Fruit fly (Drosophila melanogaster): ENCODE measurements around the gene CG32591.

CG32591 gene

dm6 chrX:14882536-14883118 is 46.1 kb downstream of the CG32591 start, which contains the start of the genes CG45064 and CG45065 (continued):
- TF ChIP-seq schlank (tag; optimal IDR thresholded peaks at IDR 0.05) = no peak
- peak; percentile 81; the same call in 2 of the 3 replicates for TF ChIP-seq so (GFP tag; IDR thresholded peaks at IDR 0.05)
- peak; percentile 79 for TF ChIP-seq sim (GFP tag; IDR thresholded peaks at IDR 0.05)
- TF ChIP-seq CG6683 (GFP tag; optimal IDR thresholded peaks at IDR 0.05) = peak; percentile 64
- TF ChIP-seq CG2120 (GFP tag; optimal IDR thresholded peaks at IDR 0.05) = peak; percentile 79
- TF ChIP-seq slbo (GFP tag; IDR thresholded peaks at IDR 0.05) = peak; percentile 77
- no peak for TF ChIP-seq CG1832 (GFP tag; optimal IDR thresholded peaks at IDR 0.05)
- peak; percentile 66 for TF ChIP-seq CG9437 (GFP tag; optimal IDR thresholded peaks at IDR 0.05)
- peak; percentile 56 for TF ChIP-seq gcm2 (GFP tag; optimal IDR thresholded peaks at IDR 0.05)
- no peak for TF ChIP-seq nom (GFP tag; optimal IDR thresholded peaks at IDR 0.05)
- peak; percentile 81 for TF ChIP-seq CG5245 (GFP tag; optimal IDR thresholded peaks at IDR 0.05)
- TF ChIP-seq CG12236 (GFP tag; optimal IDR thresholded peaks at IDR 0.05) = peak; percentile 68
- TF ChIP-seq CG11504 (tag; optimal IDR thresholded peaks at IDR 0.05) = peak; percentile 92
- peak; percentile 51 for TF ChIP-seq Ets97D (GFP tag; optimal IDR thresholded peaks at IDR 0.05)
- TF ChIP-seq CkIIα-i1 (GFP tag; IDR thresholded peaks at IDR 0.05) = no peak
- no peak for TF ChIP-seq CG13894 (tag; optimal IDR thresholded peaks at IDR 0.05)
- peak; percentile 88 for TF ChIP-seq CG8924 (tag; optimal IDR thresholded peaks at IDR 0.05)
- TF ChIP-seq CG17385 (GFP tag; optimal IDR thresholded peaks at IDR 0.05) = peak; percentile 79
- TF ChIP-seq tio (GFP tag; optimal IDR thresholded peaks at IDR 0.05) = peak; percentile 61
- TF ChIP-seq Camta (GFP tag; optimal IDR thresholded peaks at IDR 0.05) = peak; percentile 83
- no peak for TF ChIP-seq C15 (GFP tag; IDR thresholded peaks at IDR 0.05)
- peak; percentile 73 for TF ChIP-seq Meics (GFP tag; optimal IDR thresholded peaks at IDR 0.05)
- peak; percentile 82 for TF ChIP-seq jing (GFP tag; optimal IDR thresholded peaks at IDR 0.05)
- no peak for TF ChIP-seq CG42726 (GFP tag; IDR thresholded peaks at IDR 0.05; ENCODE audit: partially characterized antibody)
- TF ChIP-seq tap (tag; optimal IDR thresholded peaks at IDR 0.05) = peak; percentile 86
- TF ChIP-seq sob (GFP tag; IDR thresholded peaks at IDR 0.05) = peak; percentile 75
- TF ChIP-seq CG31388 (GFP tag; optimal IDR thresholded peaks at IDR 0.05) = peak; percentile 21
- peak; percentile 59 for TF ChIP-seq CG12942 (GFP tag; optimal IDR thresholded peaks at IDR 0.05)
- TF ChIP-seq CG17829 (tag; optimal IDR thresholded peaks at IDR 0.05) = peak; percentile 86
- TF ChIP-seq vfl (GFP tag; optimal IDR thresholded peaks at IDR 0.05) = peak; percentile 62
- peak; percentile 46; the same call in 1 of the 2 replicates for TF ChIP-seq CG14667 (GFP tag; IDR thresholded peaks at IDR 0.05)
- TF ChIP-seq fd102C (GFP tag; optimal IDR thresholded peaks at IDR 0.05) = no peak
- TF ChIP-seq br (optimal IDR thresholded peaks at IDR 0.05) = no peak
- TF ChIP-seq CG14441 (GFP tag; IDR thresholded peaks at IDR 0.05) = peak; percentile 72
- TF ChIP-seq CG6813 (GFP tag; optimal IDR thresholded peaks at IDR 0.05) = peak; percentile 71
- peak; percentile 85 for TF ChIP-seq CG12769 (tag; optimal IDR thresholded peaks at IDR 0.05)
- peak; percentile 92; the same call in 2 of the 3 replicates for TF ChIP-seq CG2199 (GFP tag; IDR thresholded peaks at IDR 0.05)
- peak; percentile 80 for TF ChIP-seq seq (GFP tag; IDR thresholded peaks at IDR 0.05)
- TF ChIP-seq lilli (GFP tag; optimal IDR thresholded peaks at IDR 0.05) = peak; percentile 79
- TF ChIP-seq Hmx (GFP tag; optimal IDR thresholded peaks at IDR 0.05) = peak; percentile 57
- TF ChIP-seq CG1647 (GFP tag; optimal IDR thresholded peaks at IDR 0.05) = peak; percentile 66
- TF ChIP-seq cad (GFP tag; optimal IDR thresholded peaks at IDR 0.05) = no peak
- TF ChIP-seq CG32767 (GFP tag; IDR thresholded peaks at IDR 0.05) = peak; percentile 72; the same call in 1 of the 2 replicates
- no peak for TF ChIP-seq rib (GFP tag; IDR thresholded peaks at IDR 0.05)
- TF ChIP-seq Bgb (GFP tag; IDR thresholded peaks at IDR 0.05; ENCODE audit: partially characterized antibody) = no peak
- peak; percentile 97 for TF ChIP-seq Med (GFP tag)
- peak; percentile 93 for TF ChIP-seq ttk (GFP tag; IDR thresholded peaks at IDR 0.05)
- no peak for TF ChIP-seq ac (GFP tag; optimal IDR thresholded peaks at IDR 0.05)
- no peak for TF ChIP-seq CG11085 (GFP tag; IDR thresholded peaks at IDR 0.05)
- peak; percentile 75 for TF ChIP-seq nau (GFP tag; optimal IDR thresholded peaks at IDR 0.05)
